Worm (Caenorhabditis elegans) whole organism, early embryonic: Measurements from ENCODE around the gene Y38C1AA.19.

Source experiments
- B0310.2 ChIP-seq: sonication (generic microtip); optimal IDR thresholded peaks from 2 replicates; lab custom pipeline; 2016; ENCODE audit warnings: mild to moderate bottlenecking, missing genetic modification characterization, missing compliant biosample characterization
- F13C5.2 ChIP-seq: sonication (generic microtip); optimal IDR thresholded peaks from 2 replicates; lab custom pipeline; 2017; ENCODE audit warnings: mild to moderate bottlenecking, missing genetic modification characterization, inconsistent platforms, missing compliant biosample characterization
- aly-1 ChIP-seq: sonication (generic microtip); optimal IDR thresholded peaks from 2 replicates; lab custom pipeline; 2016; ENCODE audit warnings: missing genetic modification characterization, missing compliant biosample characterization
- ama-1 ChIP-seq: fragments of 150-350 bp; optimal IDR thresholded peaks from 2 replicates; lab custom pipeline; 2014
- ceh-13 ChIP-seq: fragments of 200-800 bp; sonication (Bioruptor generic); optimal IDR thresholded peaks from 2 replicates; lab custom pipeline; 2018; ENCODE audit warnings: mild to moderate bottlenecking, missing genetic modification characterization, missing compliant biosample characterization
- ets-7 ChIP-seq: sonication (generic microtip); optimal IDR thresholded peaks from 2 replicates; lab custom pipeline; 2016; ENCODE audit warnings: missing genotype, missing genetic modification characterization, missing compliant biosample characterization
- flt-1 ChIP-seq: fragments of 200-800 bp; sonication (Bioruptor generic); IDR thresholded peaks from 2 replicates; pipeline ENCODE4 v1.3.6; 2022; ENCODE audit warnings: missing genetic modification characterization, missing compliant biosample characterization
- hmbx-1 ChIP-seq: sonication (generic microtip); optimal IDR thresholded peaks from 2 replicates; lab custom pipeline; 2016; ENCODE audit warnings: mild to moderate bottlenecking, missing genetic modification characterization, missing compliant biosample characterization
- hmg-4 ChIP-seq: fragments of 200-800 bp; sonication (Bioruptor generic); optimal IDR thresholded peaks from 2 replicates; lab custom pipeline; 2018; ENCODE audit warnings: mild to moderate bottlenecking, missing genetic modification characterization, missing compliant biosample characterization
- hnd-1 ChIP-seq: sonication (generic microtip); optimal IDR thresholded peaks from 2 replicates; lab custom pipeline; 2016; ENCODE audit warnings: missing genetic modification characterization, missing compliant biosample characterization
- pes-1 ChIP-seq: fragments of 200-800 bp; sonication (Bioruptor generic); IDR thresholded peaks from 2 replicates; pipeline ENCODE4 v1.3.6; 2022; ENCODE audit warnings: missing genetic modification reagents, missing genetic modification characterization, missing compliant biosample characterization
- scrt-1 ChIP-seq: fragments of 200-800 bp; sonication (Bioruptor generic); IDR thresholded peaks from 2 replicates; pipeline ENCODE4 v1.3.6; 2022; ENCODE audit warnings: missing genetic modification characterization, missing compliant biosample characterization
- tbx-11 ChIP-seq: fragments of 200-800 bp; sonication (Bioruptor generic); IDR thresholded peaks from 2 replicates; pipeline ENCODE4 v1.3.6; 2022; ENCODE audit warnings: missing genetic modification characterization, missing compliant biosample characterization
- tbx-37 ChIP-seq: fragments of 200-800 bp; sonication (Bioruptor generic); conservative IDR thresholded peaks from 2 replicates; pipeline ENCODE4 v1.3.6; 2022; ENCODE audit warnings: missing genetic modification reagents, missing genetic modification characterization, missing compliant biosample characterization

DNA sequence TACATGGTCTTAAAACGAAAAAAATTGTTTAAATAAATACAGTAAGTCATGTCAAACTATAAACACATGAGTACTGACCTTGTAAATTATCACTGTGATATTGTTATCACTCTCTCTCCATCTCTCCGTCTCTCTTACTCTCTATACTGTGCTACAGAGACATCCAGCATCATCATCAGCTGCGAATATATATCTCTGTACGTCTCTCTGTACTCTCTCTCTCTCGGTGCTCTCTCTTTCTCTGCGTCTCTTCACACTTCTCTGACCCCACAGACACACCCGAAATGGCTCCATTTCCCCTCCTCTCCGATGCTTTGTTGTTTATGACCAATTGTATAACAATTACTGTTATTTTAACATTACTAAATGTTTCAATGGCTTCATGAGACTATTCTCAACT is 50.6 kb downstream of the Y38C1AA.19 start:
- TF ChIP-seq aly-1 (tag; lab: Kevin White, UChicago): no peak
- TF ChIP-seq ama-1 (lab: Kevin White, UChicago): no peak
- TF ChIP-seq scrt-1 (GFP tag; lab: Robert Waterston, UW): no peak
- TF ChIP-seq hmbx-1 (tag; lab: Kevin White, UChicago): no peak
- no peak for TF ChIP-seq B0310.2 (tag; lab: Kevin White, UChicago)
- no peak for TF ChIP-seq flt-1 (GFP tag; lab: Robert Waterston, UW)
- no peak for TF ChIP-seq tbx-37 (GFP tag; lab: Robert Waterston, UW)
- TF ChIP-seq ceh-13 (GFP tag; lab: Kevin White, UChicago): no peak
- TF ChIP-seq F13C5.2 (tag; lab: Kevin White, UChicago): no peak
- TF ChIP-seq tbx-11 (GFP tag; lab: Robert Waterston, UW): no peak
- TF ChIP-seq hnd-1 (tag; lab: Kevin White, UChicago): no peak
- TF ChIP-seq pes-1: no peak
- TF ChIP-seq hmg-4 (GFP tag; lab: Kevin White, UChicago): no peak
- no peak for TF ChIP-seq ets-7
